Worm (Caenorhabditis elegans) whole organism, young adult: ENCODE data around the gene tbc-10.

Experiments
- B0019.2 ChIP-seq: fragments of 200-800 bp; sonication (Bioruptor generic); conservative IDR thresholded peaks from 2 replicates; pipeline ENCODE4 v1.3.6; 2022; ENCODE audit warnings: missing genetic modification reagents, missing genetic modification characterization, missing compliant biosample characterization
- B0261.1 ChIP-seq: sonication (generic microtip); optimal IDR thresholded peaks from 2 replicates; lab custom pipeline; 2016; ENCODE audit warnings: mild to moderate bottlenecking, missing genetic modification characterization, moderate library complexity, missing compliant biosample characterization
- F23B12.7 ChIP-seq: sonication (generic microtip); optimal IDR thresholded peaks from 2 replicates; lab custom pipeline; 2017; ENCODE audit warnings: missing genetic modification characterization, mild to moderate bottlenecking, missing compliant biosample characterization, antibody characterized with exemption, moderate library complexity; ENCODE audit not compliant: insufficient read depth
- F57A8.1 ChIP-seq: fragments of 200-800 bp; sonication (Bioruptor generic); optimal IDR thresholded peaks from 2 replicates; lab custom pipeline; 2018; ENCODE audit warnings: mild to moderate bottlenecking, missing genetic modification characterization, moderate library complexity, missing compliant biosample characterization
- F57C9.4 ChIP-seq: sonication (generic microtip); optimal IDR thresholded peaks from 2 replicates; lab custom pipeline; 2017; ENCODE audit warnings: mild to moderate bottlenecking, missing genetic modification characterization, missing compliant biosample characterization
- Y53G8AR.9 ChIP-seq: fragments of 200-800 bp; sonication (Bioruptor generic); conservative IDR thresholded peaks from 2 replicates; pipeline ENCODE4 v1.3.6; 2022; ENCODE audit warnings: missing genetic modification reagents, missing genetic modification characterization, missing compliant biosample characterization
- Y56A3A.18 ChIP-seq: fragments of 200-800 bp; sonication (Bioruptor generic); IDR thresholded peaks from 2 replicates; pipeline ENCODE4 v1.3.6; 2022; ENCODE audit warnings: missing genetic modification reagents, missing genetic modification characterization, missing compliant biosample characterization
- ZK185.1 ChIP-seq: sonication (generic microtip); optimal IDR thresholded peaks from 2 replicates; lab custom pipeline; 2016; ENCODE audit warnings: mild to moderate bottlenecking, missing genetic modification characterization, missing compliant biosample characterization; ENCODE audit not compliant: poor library complexity, severe bottlenecking
- aptf-3 ChIP-seq: fragments of 200-800 bp; sonication (Bioruptor generic); IDR thresholded peaks from 2 replicates; pipeline ENCODE4 v1.3.6; 2022; ENCODE audit warnings: missing genetic modification characterization, missing compliant biosample characterization
- attf-3 ChIP-seq: fragments of 200-800 bp; sonication (Bioruptor generic); conservative IDR thresholded peaks from 2 replicates; pipeline ENCODE4 v1.3.6; 2022; ENCODE audit warnings: missing genetic modification reagents, missing genetic modification characterization, missing compliant biosample characterization
- bed-1 ChIP-seq: fragments of 200-800 bp; sonication (Bioruptor generic); IDR thresholded peaks from 2 replicates; pipeline ENCODE4 v1.3.6; 2022; ENCODE audit warnings: missing genetic modification reagents, missing genetic modification characterization, missing compliant biosample characterization
- cebp-1 ChIP-seq, 2 experiments: fragments of 200-800 bp in 1 of 2; sonication (Bioruptor generic) in 1 of 2; sonication (generic microtip) in 1 of 2; IDR thresholded peaks in 1 of 2; optimal IDR thresholded peaks in 1 of 2; 2 replicates each; pipeline versions ENCODE4 v1.3.6 to Lab custom; 2017 to 2022; ENCODE audit warnings: missing compliant biosample characterization in 2 of 2, missing genetic modification characterization in 2 of 2, mild to moderate bottlenecking in 1 of 2, missing genetic modification reagents in 1 of 2, moderate library complexity in 1 of 2
- ceh-27 ChIP-seq: fragments of 200-800 bp; sonication (Bioruptor generic); optimal IDR thresholded peaks from 2 replicates; lab custom pipeline; 2018; ENCODE audit warnings: mild to moderate bottlenecking, missing genetic modification characterization, moderate library complexity, missing compliant biosample characterization
- die-1 ChIP-seq: sonication (generic microtip); optimal IDR thresholded peaks from 2 replicates; lab custom pipeline; 2016; ENCODE audit warnings: missing genotype, mild to moderate bottlenecking, missing genetic modification characterization, missing compliant biosample characterization
- dox-1 ChIP-seq: fragments of 200-800 bp; sonication (Bioruptor generic); IDR thresholded peaks from 2 replicates; pipeline ENCODE4 v1.3.6; 2022; ENCODE audit warnings: missing genetic modification reagents, missing genetic modification characterization, missing compliant biosample characterization
- dpff-1 ChIP-seq: sonication (generic microtip); optimal IDR thresholded peaks from 2 replicates; lab custom pipeline; 2017; ENCODE audit warnings: mild to moderate bottlenecking, missing genetic modification characterization, missing compliant biosample characterization
- dpl-1 ChIP-seq: fragments of 150-350 bp; optimal IDR thresholded peaks from 2 replicates; lab custom pipeline; 2014; ENCODE audit warnings: missing biosample characterization, missing genetic modification reagents, missing genetic modification characterization
- egl-18 ChIP-seq: fragments of 200-800 bp; sonication (Bioruptor generic); IDR thresholded peaks from 2 replicates; pipeline ENCODE4 v1.3.6; 2022; ENCODE audit warnings: missing genetic modification reagents, missing genetic modification characterization, missing compliant biosample characterization
- egl-44 ChIP-seq: fragments of 200-800 bp; sonication (Bioruptor generic); IDR thresholded peaks from 2 replicates; pipeline ENCODE4 v1.3.6; 2022; ENCODE audit warnings: missing genetic modification reagents, missing genetic modification characterization, missing compliant biosample characterization
- egrh-3 ChIP-seq: fragments of 200-800 bp; sonication (Bioruptor generic); IDR thresholded peaks from 2 replicates; pipeline ENCODE4 v1.3.6; 2022; ENCODE audit warnings: missing genetic modification reagents, missing genetic modification characterization, missing compliant biosample characterization
- ekl-4 ChIP-seq: fragments of 200-800 bp; sonication (Bioruptor generic); IDR thresholded peaks from 2 replicates; pipeline ENCODE4 v1.3.6; 2022; ENCODE audit warnings: missing genetic modification reagents, missing genetic modification characterization, missing compliant biosample characterization
- gei-17 ChIP-seq: fragments of 200-800 bp; sonication (Bioruptor generic); optimal IDR thresholded peaks from 2 replicates; lab custom pipeline; 2018; ENCODE audit warnings: mild to moderate bottlenecking, missing genetic modification characterization, missing compliant biosample characterization
- him-1 ChIP-seq: sonication (generic microtip); optimal IDR thresholded peaks from 2 replicates; lab custom pipeline; 2016; ENCODE audit warnings: missing genotype, missing genetic modification reagents, missing genetic modification characterization, missing compliant biosample characterization
- hmg-1.2 ChIP-seq: fragments of 200-800 bp; sonication (Bioruptor generic); IDR thresholded peaks from 2 replicates; pipeline ENCODE4 v1.3.6; 2022; ENCODE audit warnings: missing genetic modification reagents, missing genetic modification characterization, missing compliant biosample characterization
- lag-1 ChIP-seq: fragments of 200-800 bp; sonication (Bioruptor generic); IDR thresholded peaks from 2 replicates; pipeline ENCODE4 v1.3.6; 2022; ENCODE audit warnings: missing genetic modification reagents, missing genetic modification characterization, missing compliant biosample characterization
- let-526 ChIP-seq: fragments of 200-800 bp; sonication (Bioruptor generic); IDR thresholded peaks from 2 replicates; pipeline ENCODE4 v1.3.6; 2022; ENCODE audit warnings: missing genetic modification reagents, missing genetic modification characterization, missing compliant biosample characterization
- let-607 ChIP-seq, 2 experiments: fragments of 200-800 bp in 1 of 2; sonication (Bioruptor generic) in 1 of 2; sonication (generic microtip) in 1 of 2; optimal IDR thresholded peaks; 2 replicates each; lab custom pipeline; 2016 to 2018; ENCODE audit warnings: mild to moderate bottlenecking in 2 of 2, missing compliant biosample characterization in 2 of 2, missing genetic modification characterization in 2 of 2, moderate library complexity in 2 of 2, missing genotype in 1 of 2
- madf-6 ChIP-seq: fragments of 200-800 bp; sonication (Bioruptor generic); IDR thresholded peaks from 2 replicates; pipeline ENCODE4 v1.3.6; 2022; ENCODE audit warnings: missing genetic modification reagents, missing genetic modification characterization, missing compliant biosample characterization
- mes-4 ChIP-seq: sonication (generic microtip); optimal IDR thresholded peaks from 2 replicates; lab custom pipeline; 2016; ENCODE audit warnings: missing genotype, missing genetic modification characterization, missing compliant biosample characterization
- nhr-80 ChIP-seq: sonication (generic microtip); optimal IDR thresholded peaks from 2 replicates; lab custom pipeline; 2016; ENCODE audit warnings: missing genetic modification characterization, missing compliant biosample characterization
- nhr-90 ChIP-seq: sonication (generic microtip); optimal IDR thresholded peaks from 2 replicates; lab custom pipeline; 2016; ENCODE audit warnings: missing genotype, mild to moderate bottlenecking, missing genetic modification characterization, missing compliant biosample characterization
- pbrm-1 ChIP-seq: fragments of 200-800 bp; sonication (Bioruptor generic); IDR thresholded peaks from 2 replicates; pipeline ENCODE4 v1.3.6; 2022; ENCODE audit warnings: missing genetic modification reagents, missing genetic modification characterization, missing compliant biosample characterization
- rpc-1 ChIP-seq, 2 experiments: fragments of 150-350 bp in 1 of 2; sonication (generic microtip) in 1 of 2; optimal IDR thresholded peaks; 2 replicates each; lab custom pipeline; 2014 to 2018; ENCODE audit warnings: missing biosample characterization in 1 of 2, missing genetic modification characterization in 1 of 2, missing genetic modification reagents in 1 of 2, missing genotype in 1 of 2
- sptf-2 ChIP-seq: fragments of 200-800 bp; sonication (Bioruptor generic); optimal IDR thresholded peaks from 2 replicates; lab custom pipeline; 2018; ENCODE audit warnings: mild to moderate bottlenecking, missing genetic modification characterization, missing compliant biosample characterization
- tbx-9 ChIP-seq: sonication (generic microtip); optimal IDR thresholded peaks from 2 replicates; lab custom pipeline; 2016; ENCODE audit warnings: borderline replicate concordance, missing genetic modification characterization, inconsistent platforms, missing compliant biosample characterization
- tlf-1 ChIP-seq: fragments of 200-800 bp; sonication (Bioruptor generic); optimal IDR thresholded peaks from 2 replicates; lab custom pipeline; 2018; ENCODE audit warnings: mild to moderate bottlenecking, missing genetic modification characterization, missing compliant biosample characterization
- xnd-1 ChIP-seq: sonication (generic microtip); optimal IDR thresholded peaks from 2 replicates; lab custom pipeline; 2016; ENCODE audit warnings: missing genotype, missing genetic modification reagents, missing genetic modification characterization, missing compliant biosample characterization
- ztf-22 ChIP-seq: fragments of 200-800 bp; sonication (Bioruptor generic); optimal IDR thresholded peaks from 2 replicates; lab custom pipeline; 2018; ENCODE audit warnings: mild to moderate bottlenecking, missing genetic modification characterization, moderate library complexity, missing compliant biosample characterization
- ztf-25 ChIP-seq: fragments of 200-800 bp; sonication (Bioruptor generic); IDR thresholded peaks from 2 replicates; pipeline ENCODE4 v1.3.6; 2022; ENCODE audit warnings: missing genetic modification reagents, missing genetic modification characterization, missing compliant biosample characterization

tbc-10 gene

ce11 chrIII:1020732-1021131 is 37.7 kb downstream of the tbc-10 start, which contains the start of gene clc-23:
TSS of gene clc-23 (plus strand) at chrIII:1020954.
- no peak for TF ChIP-seq mes-4
- TF ChIP-seq nhr-80 (tag; lab: Kevin White, UChicago): peak; percentile 20

ce11 chrIII:1026261-1026660 is 43.2 kb downstream of the tbc-10 start, which contains the start of gene clc-25:
TSS of gene clc-25 (minus strand) at chrIII:1026361.
- TF ChIP-seq nhr-80 (tag; lab: Kevin White, UChicago) (peak; percentile 19), tlf-1 (GFP tag; lab: Kevin White, UChicago) (no peak), ceh-27 (GFP tag; lab: Kevin White, UChicago) (no peak), cebp-1 (GFP tag; IDR thresholded peaks at IDR 0.05; lab: Robert Waterston, UW) (no peak; the same call in 1 of the 2 replicates), cebp-1 (tag; optimal IDR thresholded peaks at IDR 0.05; lab: Kevin White, UChicago) (peak; percentile 33), tbx-9 (no peak), B0261.1 (no peak), gei-17 (no peak), pbrm-1 (GFP tag; lab: Robert Waterston, UW) (no peak), F23B12.7 (tag; lab: Kevin White, UChicago) (no peak)

ce11 chrIII:1028233-1028632 is 45.2 kb downstream of the tbc-10 start:
- TF ChIP-seq lag-1 (GFP tag; lab: Robert Waterston, UW) (no peak), dox-1 (GFP tag; lab: Robert Waterston, UW) (0 out of 2 replicates have a peak, but pooled peaks have one; percentile 47), nhr-80 (tag; lab: Kevin White, UChicago) (peak; percentile 67), sptf-2 (GFP tag; lab: Kevin White, UChicago) (no peak)

ce11 chrIII:1030965-1031364 is 47.9 kb downstream of the tbc-10 start, which contains the start of the genes clc-26 and E_BE45912.2:
TSS of gene clc-26 (minus strand) at chrIII:1031065.
TSS of gene E_BE45912.2 (minus strand) at chrIII:1031103.
- no peak for TF ChIP-seq cebp-1 (GFP tag; IDR thresholded peaks at IDR 0.05; lab: Robert Waterston, UW)
- TF ChIP-seq cebp-1 (tag; optimal IDR thresholded peaks at IDR 0.05; lab: Kevin White, UChicago): no peak
- no peak for TF ChIP-seq F57C9.4
- TF ChIP-seq him-1 (tag; lab: Kevin White, UChicago): no peak
- no peak for TF ChIP-seq attf-3
- TF ChIP-seq dox-1 (GFP tag; lab: Robert Waterston, UW): no peak
- no peak for TF ChIP-seq bed-1 (GFP tag; lab: Robert Waterston, UW)
- no peak for TF ChIP-seq ekl-4 (GFP tag; lab: Robert Waterston, UW)
- no peak for TF ChIP-seq ZK185.1

ce11 chrIII:1034853-1035252 is 51.8 kb downstream of the tbc-10 start:
- TF ChIP-seq rpc-1 (optimal IDR thresholded peaks at IDR 0.05; lab: Kevin White, UChicago) (no peak), rpc-1 (tag; optimal IDR thresholded peaks at IDR 0.05; lab: Kevin White, UChicago) (no peak), aptf-3 (GFP tag; lab: Robert Waterston, UW) (no peak), nhr-80 (tag; lab: Kevin White, UChicago) (no peak), F57A8.1 (no peak), xnd-1 (tag; lab: Kevin White, UChicago) (no peak), attf-3 (no peak), egl-18 (GFP tag; lab: Robert Waterston, UW) (no peak), let-526 (GFP tag; lab: Robert Waterston, UW) (no peak), die-1 (tag; lab: Kevin White, UChicago) (no peak), Y56A3A.18 (GFP tag; lab: Robert Waterston, UW) (0 out of 2 replicates have a peak, but pooled peaks have one; percentile 27), egl-44 (GFP tag; lab: Robert Waterston, UW) (no peak), B0019.2 (GFP tag; lab: Robert Waterston, UW) (no peak), tlf-1 (GFP tag; lab: Kevin White, UChicago) (no peak), nhr-90 (tag; lab: Kevin White, UChicago) (no peak), ekl-4 (GFP tag; lab: Robert Waterston, UW) (no peak), dpff-1 (tag; lab: Kevin White, UChicago) (no peak), dpl-1 (GFP tag; lab: Kevin White, UChicago) (no peak), egrh-3 (no peak), ztf-22 (GFP tag; lab: Kevin White, UChicago) (no peak), him-1 (tag; lab: Kevin White, UChicago) (no peak), ztf-25 (GFP tag; lab: Robert Waterston, UW) (no peak), pbrm-1 (GFP tag; lab: Robert Waterston, UW) (no peak), Y53G8AR.9 (GFP tag; lab: Robert Waterston, UW) (0 out of 2 replicates have a peak, but pooled peaks have one; percentile 45), hmg-1.2 (no peak), madf-6 (GFP tag; lab: Robert Waterston, UW) (peak; percentile 45; the same call in 1 of the 2 replicates), let-607 (tag; optimal IDR thresholded peaks at IDR 0.05; lab: Kevin White, UChicago) (no peak)
